Fruit fly (Drosophila melanogaster): ENCODE measurements around the gene sloth2.

The sloth2 gene

DNA sequence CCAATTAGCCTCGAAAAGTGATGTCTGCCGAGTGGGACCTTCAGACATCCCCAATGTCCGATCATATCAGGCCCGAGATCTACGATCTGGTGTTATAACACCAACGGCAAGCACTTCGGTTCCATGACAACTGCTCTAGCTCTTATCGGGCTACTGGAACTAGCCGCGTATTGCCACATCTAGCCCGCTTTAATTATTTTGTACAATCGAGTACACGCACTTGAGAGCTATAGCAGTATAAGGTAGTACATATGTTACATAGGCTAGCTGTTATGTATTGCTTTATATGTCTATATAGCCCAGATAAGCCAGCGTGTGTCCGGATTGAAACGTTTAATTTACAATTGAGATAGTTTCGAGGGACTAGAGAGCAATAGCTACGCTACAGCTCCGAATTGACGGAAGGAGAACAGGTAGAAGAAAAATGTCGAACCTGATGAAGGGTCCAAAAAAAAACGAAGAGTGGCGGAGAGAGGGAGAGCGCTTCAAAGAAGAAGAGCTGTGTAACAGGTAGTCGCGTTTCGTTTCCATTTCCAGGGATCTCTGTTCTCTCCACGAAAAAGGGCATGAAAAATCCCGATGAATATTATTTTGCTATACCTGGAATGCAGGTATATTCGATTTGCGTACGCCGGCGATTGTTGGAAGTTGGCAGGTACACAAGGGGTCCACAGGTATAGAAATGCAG lies 14.0 kb upstream of the sloth2 start:
- TF ChIP-seq CG7045 (GFP tag; optimal IDR thresholded peaks at IDR 0.05) (no peak), CG14711 (tag; optimal IDR thresholded peaks at IDR 0.05) (no peak), Hr96 (GFP tag; optimal IDR thresholded peaks at IDR 0.05) (no peak), Mnt (GFP tag; optimal IDR thresholded peaks at IDR 0.05) (no peak), tj (GFP tag; optimal IDR thresholded peaks at IDR 0.05) (no peak), CG33017 (tag; optimal IDR thresholded peaks at IDR 0.05) (no peak), CG1620 (GFP tag; optimal IDR thresholded peaks at IDR 0.05) (no peak), CG7101 (tag; optimal IDR thresholded peaks at IDR 0.05) (no peak)

DNA sequence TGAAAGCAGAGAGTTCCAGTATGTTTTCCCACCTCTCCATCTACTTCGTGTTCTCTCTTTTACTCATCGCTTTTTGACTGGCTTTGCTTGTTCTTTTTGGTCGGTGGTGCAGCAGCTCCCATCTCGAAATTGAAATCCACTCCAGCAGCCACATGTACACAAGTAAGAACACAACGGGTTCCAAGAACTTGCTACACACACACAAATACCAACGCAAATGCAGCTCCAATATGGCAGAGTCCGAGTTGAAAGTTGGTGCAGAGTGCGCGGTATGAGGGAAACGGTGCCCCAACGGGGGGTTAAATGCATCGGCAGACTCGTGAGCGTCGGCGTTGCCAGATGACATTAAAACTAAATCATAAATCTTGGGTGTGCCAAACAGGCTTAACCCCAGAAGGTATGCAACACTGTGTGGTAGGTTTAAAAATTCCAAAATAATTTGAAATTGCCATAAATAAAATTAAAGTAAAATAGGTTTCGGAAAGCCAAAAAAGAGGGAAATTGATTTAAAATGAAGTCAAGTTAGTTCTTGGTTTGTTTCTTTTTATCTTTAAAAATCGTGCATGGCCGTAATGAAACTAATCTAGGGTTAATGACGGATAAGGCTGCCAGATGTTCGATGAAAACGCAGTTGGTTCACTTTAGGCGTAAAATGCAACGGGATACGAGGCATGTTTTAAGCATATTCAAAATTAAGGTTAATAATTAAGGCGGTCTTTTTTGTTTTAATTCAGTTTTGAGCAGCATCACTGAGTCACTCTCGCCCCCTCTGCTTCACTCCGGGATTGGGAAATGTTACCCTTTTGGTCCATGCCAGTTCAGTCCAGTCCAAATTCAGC lies 13.3 kb upstream of the sloth2 start:
- TF ChIP-seq tj (GFP tag; optimal IDR thresholded peaks at IDR 0.05) (no peak), CG7045 (GFP tag; optimal IDR thresholded peaks at IDR 0.05) (no peak), CG33017 (tag; optimal IDR thresholded peaks at IDR 0.05) (no peak), Clk (GFP tag; optimal IDR thresholded peaks at IDR 0.05) (no peak), CG5204 (GFP tag; optimal IDR thresholded peaks at IDR 0.05) (peak; percentile 50), Mnt (GFP tag; optimal IDR thresholded peaks at IDR 0.05) (no peak), CG12768 (GFP tag; optimal IDR thresholded peaks at IDR 0.05) (no peak), CG7101 (tag; optimal IDR thresholded peaks at IDR 0.05) (no peak), CG1620 (GFP tag; optimal IDR thresholded peaks at IDR 0.05) (peak; percentile 29), bab1 (GFP tag; optimal IDR thresholded peaks at IDR 0.05) (peak; percentile 55), kay (GFP tag; ENCODE audit: borderline replicate concordance) (no peak), cic (GFP tag; optimal IDR thresholded peaks at IDR 0.05) (no peak), Crg-1 (GFP tag; optimal IDR thresholded peaks at IDR 0.05) (no peak), toe (GFP tag; optimal IDR thresholded peaks at IDR 0.05) (no peak), ovo (GFP tag; optimal IDR thresholded peaks at IDR 0.05) (no peak), CG11617 (GFP tag; optimal IDR thresholded peaks at IDR 0.05) (peak; percentile 8), CG14711 (tag; optimal IDR thresholded peaks at IDR 0.05) (peak; percentile 50), Hr96 (GFP tag; optimal IDR thresholded peaks at IDR 0.05) (no peak), cnc (optimal IDR thresholded peaks at IDR 0.05) (no peak)

DNA sequence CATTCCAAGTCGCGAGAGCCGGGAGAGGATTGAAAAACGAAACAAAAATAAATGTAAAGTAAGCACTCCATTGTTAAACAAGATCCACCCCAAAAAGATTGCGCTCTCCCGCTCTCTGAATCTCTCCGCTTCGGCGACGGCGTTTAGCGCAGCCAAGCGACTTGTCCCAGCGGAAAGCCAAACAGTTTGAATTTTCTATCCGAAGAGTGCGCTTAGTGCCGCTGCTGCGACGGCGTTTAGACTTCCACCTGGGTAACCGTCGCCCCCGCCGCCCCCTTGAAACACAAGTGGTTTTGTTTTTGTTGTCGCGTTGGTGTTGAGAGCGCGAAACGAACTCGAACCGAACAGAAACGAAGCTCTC lies 12.7 kb upstream of the sloth2 start, which contains the start of gene Inx2:
Gene Inx2 (plus strand): TSS at position 181 of the 361 bp plus-strand sequence.
- TF ChIP-seq kay (GFP tag; ENCODE audit: borderline replicate concordance): no peak
- no peak for TF ChIP-seq cnc (optimal IDR thresholded peaks at IDR 0.05)
- no peak for TF ChIP-seq toe (GFP tag; optimal IDR thresholded peaks at IDR 0.05)
- peak; percentile 38 for TF ChIP-seq CG12768 (GFP tag; optimal IDR thresholded peaks at IDR 0.05)
- no peak for TF ChIP-seq CG7045 (GFP tag; optimal IDR thresholded peaks at IDR 0.05)
- no peak for TF ChIP-seq CG33017 (tag; optimal IDR thresholded peaks at IDR 0.05)
- peak; percentile 88 for TF ChIP-seq bab1 (GFP tag; optimal IDR thresholded peaks at IDR 0.05)
- TF ChIP-seq CG5204 (GFP tag; optimal IDR thresholded peaks at IDR 0.05): no peak
- peak; percentile 50 for TF ChIP-seq Crg-1 (GFP tag; optimal IDR thresholded peaks at IDR 0.05)
- peak; percentile 77 for TF ChIP-seq Hr96 (GFP tag; optimal IDR thresholded peaks at IDR 0.05)
- TF ChIP-seq cic (GFP tag; optimal IDR thresholded peaks at IDR 0.05): peak; percentile 70
- peak; percentile 31 for TF ChIP-seq CG1620 (GFP tag; optimal IDR thresholded peaks at IDR 0.05)
- no peak for TF ChIP-seq CG14711 (tag; optimal IDR thresholded peaks at IDR 0.05)
- peak; percentile 69 for TF ChIP-seq ovo (GFP tag; optimal IDR thresholded peaks at IDR 0.05)
- TF ChIP-seq CG11617 (GFP tag; optimal IDR thresholded peaks at IDR 0.05): no peak
- peak; percentile 41 for TF ChIP-seq pad (GFP tag; optimal IDR thresholded peaks at IDR 0.05)
- no peak for TF ChIP-seq Clk (GFP tag; optimal IDR thresholded peaks at IDR 0.05)
- TF ChIP-seq CG7101 (tag; optimal IDR thresholded peaks at IDR 0.05): peak; percentile 71
- peak; percentile 93 for TF ChIP-seq tj (GFP tag; optimal IDR thresholded peaks at IDR 0.05)
- peak; percentile 89 for TF ChIP-seq Mnt (GFP tag; optimal IDR thresholded peaks at IDR 0.05)

DNA sequence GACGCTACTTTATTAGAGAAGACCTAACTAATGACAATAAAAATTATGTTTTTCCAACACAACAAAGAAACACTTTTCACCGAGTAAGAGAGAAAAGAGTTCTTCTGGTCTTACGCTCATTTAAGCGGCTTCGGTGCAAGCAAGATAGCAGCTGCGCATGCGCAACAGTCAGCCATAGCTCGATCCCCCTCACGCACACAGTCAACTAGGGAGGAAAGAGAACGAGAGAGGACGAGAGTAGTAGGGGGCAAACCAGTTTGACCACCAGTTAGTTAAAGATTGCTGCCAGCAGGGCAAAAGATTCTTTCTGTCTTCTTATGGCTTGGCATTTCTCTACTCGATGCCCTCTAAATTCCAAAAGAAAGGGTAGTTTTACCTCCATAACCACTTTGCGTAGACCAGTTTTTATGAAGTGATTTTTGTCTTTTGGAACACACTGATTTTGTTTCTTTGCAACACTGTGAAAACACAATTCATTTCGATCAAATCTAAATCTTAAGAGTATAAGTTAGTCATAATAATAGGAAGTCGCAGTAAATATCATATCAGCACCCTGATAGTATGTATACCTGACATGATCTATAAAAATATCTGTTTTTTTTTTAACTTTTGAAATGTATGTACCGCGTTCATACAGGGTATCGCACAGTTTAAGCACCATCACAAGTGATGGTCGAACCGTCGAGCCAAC lies 10.6 kb upstream of the sloth2 start:
- TF ChIP-seq CG33017 (tag; optimal IDR thresholded peaks at IDR 0.05): no peak
- TF ChIP-seq CG7101 (tag; optimal IDR thresholded peaks at IDR 0.05): no peak
- no peak for TF ChIP-seq CG14711 (tag; optimal IDR thresholded peaks at IDR 0.05)
- no peak for TF ChIP-seq CG5204 (GFP tag; optimal IDR thresholded peaks at IDR 0.05)
- no peak for TF ChIP-seq pad (GFP tag; optimal IDR thresholded peaks at IDR 0.05)
- no peak for TF ChIP-seq cic (GFP tag; optimal IDR thresholded peaks at IDR 0.05)

DNA sequence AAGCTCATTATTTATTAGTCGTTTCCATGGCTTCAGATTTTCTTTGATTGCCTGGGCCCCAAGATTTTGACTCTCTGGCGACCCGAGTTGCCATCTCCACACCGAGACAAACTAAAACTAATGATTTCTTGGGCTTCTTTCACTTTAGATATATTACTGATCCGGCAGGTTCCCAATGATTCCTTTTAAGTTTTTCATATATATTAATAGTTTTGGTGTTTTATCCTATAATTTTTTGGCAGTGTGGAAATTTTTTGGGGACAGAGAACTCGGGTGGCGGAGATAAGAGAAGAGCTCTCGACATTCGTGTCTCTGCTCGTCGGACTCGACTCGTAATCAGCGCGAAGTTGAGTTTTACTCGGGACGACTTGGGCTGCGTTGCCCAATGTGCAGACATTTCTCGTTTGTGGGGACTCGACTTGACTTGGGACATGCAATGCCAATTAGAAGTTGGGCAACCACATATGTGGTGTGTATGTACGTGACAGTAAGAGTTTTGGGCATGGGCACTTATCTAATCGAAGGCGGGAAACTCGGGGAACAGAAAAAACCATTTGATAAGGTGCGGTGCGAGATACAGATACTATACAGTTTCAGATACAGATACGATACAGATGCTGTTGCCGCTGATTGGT lies 9.9 kb upstream of the sloth2 start:
- no peak for TF ChIP-seq CG12768 (GFP tag; optimal IDR thresholded peaks at IDR 0.05)
